Fruit fly (Drosophila melanogaster) whole organism, prepupa: Measurements from ENCODE around the gene CG10562.

Experiments
- CG10631 ChIP-seq: fragments of 200-800 bp; sonication (Bioruptor generic); optimal IDR thresholded peaks from 2 replicates; lab custom pipeline; 2016; ENCODE audit warnings: missing biosample characterization, missing genetic modification characterization
- CG16779 ChIP-seq: fragments of 200-800 bp; sonication (Bioruptor generic); optimal IDR thresholded peaks from 3 replicates; lab custom pipeline; 2017; ENCODE audit warnings: missing biosample characterization, mild to moderate bottlenecking, missing genetic modification characterization
- CG6808 ChIP-seq: fragments of 200-800 bp; sonication (Bioruptor generic); optimal IDR thresholded peaks from 3 replicates; lab custom pipeline; 2017; ENCODE audit warnings: missing biosample characterization, missing genetic modification characterization, mild to moderate bottlenecking, moderate library complexity, missing genetic modification reagents
- CG6854 ChIP-seq: fragments of 200-800 bp; sonication (Bioruptor generic); optimal IDR thresholded peaks from 2 replicates; lab custom pipeline; 2017; ENCODE audit warnings: missing biosample characterization, mild to moderate bottlenecking, missing genetic modification characterization
- CG8119 ChIP-seq: fragments of 200-800 bp; sonication (Bioruptor generic); IDR thresholded peaks from 3 replicates; pipeline ENCODE4 v1.3.6; 2022; ENCODE audit warnings: missing biosample characterization, missing genetic modification characterization
- CG8632 ChIP-seq: fragments of 200-800 bp; sonication (Bioruptor generic); optimal IDR thresholded peaks from 3 replicates; lab custom pipeline; 2016; ENCODE audit warnings: missing biosample characterization, missing genetic modification characterization
- Eip75B ChIP-seq: fragments of 200-800 bp; sonication (Bioruptor generic); optimal IDR thresholded peaks from 3 replicates; lab custom pipeline; 2016; ENCODE audit warnings: missing biosample characterization, missing genetic modification characterization
- Eip78C ChIP-seq: fragments of 200-800 bp; sonication (Bioruptor generic); peaks from one replicate; lab custom pipeline; 2016; ENCODE audit warnings: missing biosample characterization, missing genetic modification characterization
- eg ChIP-seq: fragments of 200-800 bp; sonication (Bioruptor generic); IDR thresholded peaks from 3 replicates; pipeline ENCODE4 v1.3.6; 2022; ENCODE audit warnings: missing biosample characterization, missing genetic modification characterization
- fd59A ChIP-seq: fragments of 200-800 bp; sonication (Bioruptor generic); optimal IDR thresholded peaks from 2 replicates; lab custom pipeline; 2017; ENCODE audit warnings: missing biosample characterization, mild to moderate bottlenecking, missing genetic modification characterization, missing genetic modification reagents
- pdm3 ChIP-seq: fragments of 200-800 bp; sonication (Bioruptor generic); optimal IDR thresholded peaks from 3 replicates; lab custom pipeline; 2016; ENCODE audit warnings: missing biosample characterization, missing genetic modification characterization
- salr ChIP-seq, 2 experiments: fragments of 200-800 bp; sonication (Bioruptor generic); optimal IDR thresholded peaks; 3 replicates each; lab custom pipeline; 2016 to 2018; ENCODE audit warnings: missing biosample characterization in 2 of 2, missing genetic modification characterization in 2 of 2, mild to moderate bottlenecking in 1 of 2

dm6 chr3R:25302239-25302638, 20.3 kb downstream of the CG10562 start, which contains the start of gene CG31370:
- TF ChIP-seq fd59A (GFP tag; lab: Kevin White, UChicago) (no peak), CG8119 (GFP tag; lab: Robert Waterston, UW) (no peak), Eip75B (GFP tag; lab: Kevin White, UChicago) (no peak), Eip78C (GFP tag; lab: Kevin White, UChicago) (no peak), CG16779 (tag; lab: Kevin White, UChicago) (no peak), CG6808 (GFP tag; lab: Kevin White, UChicago) (no peak), CG10631 (GFP tag; lab: Kevin White, UChicago) (no peak), CG6854 (GFP tag; lab: Kevin White, UChicago) (no peak), pdm3 (GFP tag; lab: Kevin White, UChicago) (no peak), salr (GFP tag; optimal IDR thresholded peaks at IDR 0.05; lab: Kevin White, UChicago) (no peak), CG8632 (GFP tag; lab: Kevin White, UChicago) (no peak), eg (GFP tag; lab: Robert Waterston, UW) (no peak)
